Fruit fly (Drosophila melanogaster): Measurements from ENCODE around the gene pad.

Gene pad

DNA sequence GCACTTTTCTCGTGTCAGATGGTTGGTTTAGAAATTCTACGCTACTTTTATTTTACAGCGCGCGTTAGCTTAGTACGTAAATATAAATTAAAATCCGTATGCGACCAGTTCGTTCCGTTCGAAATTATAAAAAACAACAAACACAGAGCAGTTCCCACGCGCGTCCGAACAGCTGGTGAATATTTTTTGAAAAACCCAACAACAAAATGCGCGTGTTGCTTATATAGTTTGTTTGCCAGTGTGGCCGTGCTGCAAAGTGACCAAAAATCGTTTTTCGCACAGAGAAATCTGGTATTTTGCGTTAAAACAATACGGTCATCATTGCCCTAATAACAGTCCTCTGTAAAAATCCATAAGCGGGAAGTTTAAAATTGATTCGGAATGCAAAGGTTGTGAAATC, 3.8 kb upstream of the pad start (continued):
- TF ChIP-seq ato (GFP tag; IDR thresholded peaks at IDR 0.05; ENCODE audit: partially characterized antibody) (peak; percentile 16; the same call in 1 of the 2 replicates), chif (GFP tag; optimal IDR thresholded peaks at IDR 0.05) (no peak), CG18764 (GFP tag; optimal IDR thresholded peaks at IDR 0.05) (no peak), C15 (GFP tag; IDR thresholded peaks at IDR 0.05) (no peak), tup (GFP tag; optimal IDR thresholded peaks at IDR 0.05) (no peak), mam (GFP tag; optimal IDR thresholded peaks at IDR 0.05) (no peak), crp (GFP tag; optimal IDR thresholded peaks at IDR 0.05) (peak in 1 of 2 experiments; percentile 81), odd (GFP tag; optimal IDR thresholded peaks at IDR 0.05) (no peak), pb (GFP tag; optimal IDR thresholded peaks at IDR 0.05) (no peak), emc (GFP tag; optimal IDR thresholded peaks at IDR 0.05) (no peak), CG9932 (GFP tag; IDR thresholded peaks at IDR 0.05) (no peak), CG7928 (GFP tag; optimal IDR thresholded peaks at IDR 0.05) (no peak), sim (GFP tag; IDR thresholded peaks at IDR 0.05) (no peak), CG11695 (GFP tag; IDR thresholded peaks at IDR 0.05) (no peak), Dip2 (GFP tag; IDR thresholded peaks at IDR 0.05) (no peak), hb (GFP tag; IDR thresholded peaks at IDR 0.05; ENCODE audit: partially characterized antibody) (no peak), Eip74EF (GFP tag; optimal IDR thresholded peaks at IDR 0.05) (no peak), gce (GFP tag; IDR thresholded peaks at IDR 0.05) (no peak), ranshi (GFP tag; IDR thresholded peaks at IDR 0.05) (no peak), Aef1 (GFP tag; IDR thresholded peaks at IDR 0.05) (peak; percentile 76), Dek (tag; optimal IDR thresholded peaks at IDR 0.05) (no peak), Hand (GFP tag; optimal IDR thresholded peaks at IDR 0.05) (no peak), CG12391 (tag; optimal IDR thresholded peaks at IDR 0.05) (peak; percentile 32), HLHmδ (GFP tag; optimal IDR thresholded peaks at IDR 0.05) (no peak), Lpt (GFP tag; optimal IDR thresholded peaks at IDR 0.05) (no peak), repo (GFP tag; optimal IDR thresholded peaks at IDR 0.05) (no peak), az2 (GFP tag; optimal IDR thresholded peaks at IDR 0.05) (no peak), CG2875 (GFP tag; optimal IDR thresholded peaks at IDR 0.05) (no peak), CG9609 (GFP tag; optimal IDR thresholded peaks at IDR 0.05) (no peak), CG3163 (GFP tag; optimal IDR thresholded peaks at IDR 0.05) (no peak), nerfin-1 (tag; optimal IDR thresholded peaks at IDR 0.05) (peak; percentile 39), CG3407 (GFP tag; optimal IDR thresholded peaks at IDR 0.05) (no peak), CG5180 (GFP tag; optimal IDR thresholded peaks at IDR 0.05) (no peak), Taf1 (GFP tag; IDR thresholded peaks at IDR 0.05) (no peak), stc (GFP tag; IDR thresholded peaks at IDR 0.05) (no peak), Side (GFP tag; optimal IDR thresholded peaks at IDR 0.05) (no peak), Dp (GFP tag; optimal IDR thresholded peaks at IDR 0.05) (peak; percentile 97), bcd (GFP tag; optimal IDR thresholded peaks at IDR 0.05) (no peak), Xbp1 (GFP tag; optimal IDR thresholded peaks at IDR 0.05) (no peak), CG11247 (GFP tag; IDR thresholded peaks at IDR 0.05) (no peak), grn (GFP tag; optimal IDR thresholded peaks at IDR 0.05) (no peak), CG10267 (tag; optimal IDR thresholded peaks at IDR 0.05) (peak; percentile 54), Dref (GFP tag; IDR thresholded peaks at IDR 0.05) (no peak), Abd-B (GFP tag; optimal IDR thresholded peaks at IDR 0.05) (no peak), CG10979 (tag; optimal IDR thresholded peaks at IDR 0.05) (no peak), Neu2 (GFP tag; optimal IDR thresholded peaks at IDR 0.05; ENCODE audit: borderline replicate concordance) (no peak), CG30431 (GFP tag; optimal IDR thresholded peaks at IDR 0.05) (no peak), vnd (GFP tag; IDR thresholded peaks at IDR 0.05; ENCODE audit: partially characterized antibody) (no peak), dati (GFP tag; IDR thresholded peaks at IDR 0.05) (no peak), CG18619 (GFP tag; optimal IDR thresholded peaks at IDR 0.05) (no peak), z (GFP tag; IDR thresholded peaks at IDR 0.05) (no peak), salm (tag; optimal IDR thresholded peaks at IDR 0.05) (no peak)
